Worm (Caenorhabditis elegans): ENCODE measurements around the gene ZK896.5.

DNA sequence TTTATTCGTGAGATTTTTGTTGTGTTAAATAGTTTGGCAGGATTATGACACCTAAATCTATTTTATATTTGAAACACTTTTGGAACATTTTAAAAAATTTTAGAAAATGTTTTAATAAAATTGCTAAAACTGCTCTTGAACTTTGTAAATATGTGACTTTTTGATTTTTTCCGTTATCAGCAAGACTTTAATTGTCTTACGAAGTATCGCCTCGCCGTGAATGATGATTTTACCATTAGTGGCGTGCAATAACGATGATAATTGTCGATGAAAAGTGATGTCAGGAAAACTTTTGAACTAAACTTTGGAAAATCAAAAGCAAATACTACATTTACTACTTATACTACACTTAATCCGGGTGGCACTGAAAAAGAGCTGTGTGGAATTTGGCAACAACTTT is 41.1 kb upstream of the ZK896.5 start:
- TF ChIP-seq nhr-76 (tag; optimal IDR thresholded peaks at IDR 0.05), result no peak
- peak; percentile 25 for TF ChIP-seq pqm-1 (tag; optimal IDR thresholded peaks at IDR 0.05)
